Worm (Caenorhabditis elegans) whole organism, young adult: ENCODE measurements around the gene irld-47.

Source experiments
- B0261.1 ChIP-seq: sonication (generic microtip); optimal IDR thresholded peaks from 2 replicates; lab custom pipeline; 2016; ENCODE audit warnings: mild to moderate bottlenecking, missing genetic modification characterization, moderate library complexity, missing compliant biosample characterization
- B0336.3 ChIP-seq: fragments of 200-800 bp; sonication (Bioruptor generic); IDR thresholded peaks from 2 replicates; pipeline ENCODE4 v1.3.6; 2022; ENCODE audit warnings: missing genetic modification characterization, missing compliant biosample characterization
- C06A6.2 ChIP-seq: fragments of 200-800 bp; sonication (Bioruptor generic); conservative IDR thresholded peaks from 2 replicates; pipeline ENCODE4 v1.3.6; 2022; ENCODE audit warnings: missing genetic modification characterization, missing compliant biosample characterization
- C17E4.6 ChIP-seq: fragments of 200-800 bp; sonication (Bioruptor generic); IDR thresholded peaks from 2 replicates; pipeline ENCODE4 v1.3.6; 2022; ENCODE audit warnings: missing genetic modification reagents, missing genetic modification characterization, missing compliant biosample characterization
- F10E7.11 ChIP-seq: sonication (generic microtip); optimal IDR thresholded peaks from 2 replicates; lab custom pipeline; 2017; ENCODE audit warnings: mild to moderate bottlenecking, missing genetic modification characterization, moderate library complexity, missing compliant biosample characterization
- F39B2.1 ChIP-seq: fragments of 200-800 bp; sonication (Bioruptor generic); IDR thresholded peaks from 2 replicates; pipeline ENCODE4 v1.3.6; 2022; ENCODE audit warnings: missing genetic modification reagents, missing genetic modification characterization, missing compliant biosample characterization
- F55B11.4 ChIP-seq: sonication (generic microtip); optimal IDR thresholded peaks from 2 replicates; lab custom pipeline; 2016; ENCODE audit warnings: missing compliant biosample characterization, missing genetic modification characterization, borderline replicate concordance; ENCODE audit not compliant: insufficient read depth
- F57C9.4 ChIP-seq: sonication (generic microtip); optimal IDR thresholded peaks from 2 replicates; lab custom pipeline; 2017; ENCODE audit warnings: mild to moderate bottlenecking, missing genetic modification characterization, missing compliant biosample characterization
- Y53F4B.3 ChIP-seq: fragments of 200-800 bp; sonication (Bioruptor generic); IDR thresholded peaks from 2 replicates; pipeline ENCODE4 v1.3.6; 2022; ENCODE audit warnings: missing genetic modification reagents, missing genetic modification characterization, missing compliant biosample characterization
- Y53G8AR.9 ChIP-seq: fragments of 200-800 bp; sonication (Bioruptor generic); conservative IDR thresholded peaks from 2 replicates; pipeline ENCODE4 v1.3.6; 2022; ENCODE audit warnings: missing genetic modification reagents, missing genetic modification characterization, missing compliant biosample characterization
- ZK185.1 ChIP-seq: sonication (generic microtip); optimal IDR thresholded peaks from 2 replicates; lab custom pipeline; 2016; ENCODE audit warnings: mild to moderate bottlenecking, missing genetic modification characterization, missing compliant biosample characterization; ENCODE audit not compliant: poor library complexity, severe bottlenecking
- attf-6 ChIP-seq: fragments of 200-800 bp; sonication (Bioruptor generic); IDR thresholded peaks from 2 replicates; pipeline ENCODE4 v1.3.6; 2022; ENCODE audit warnings: missing genetic modification reagents, missing genetic modification characterization, missing compliant biosample characterization
- bed-2 ChIP-seq: fragments of 200-800 bp; sonication (Bioruptor generic); IDR thresholded peaks from 2 replicates; pipeline ENCODE4 v1.3.6; 2022; ENCODE audit warnings: missing genetic modification reagents, missing genetic modification characterization, missing compliant biosample characterization
- ceh-91 ChIP-seq: fragments of 200-800 bp; sonication (Bioruptor generic); IDR thresholded peaks from 2 replicates; pipeline ENCODE4 v1.3.6; 2022; ENCODE audit warnings: missing genetic modification reagents, missing genetic modification characterization, missing compliant biosample characterization
- chd-7 ChIP-seq: sonication (generic microtip); optimal IDR thresholded peaks from 2 replicates; lab custom pipeline; 2016; ENCODE audit warnings: mild to moderate bottlenecking, missing genetic modification characterization, moderate library complexity, missing compliant biosample characterization
- die-1 ChIP-seq: sonication (generic microtip); optimal IDR thresholded peaks from 2 replicates; lab custom pipeline; 2016; ENCODE audit warnings: missing genotype, mild to moderate bottlenecking, missing genetic modification characterization, missing compliant biosample characterization
- dox-1 ChIP-seq: fragments of 200-800 bp; sonication (Bioruptor generic); IDR thresholded peaks from 2 replicates; pipeline ENCODE4 v1.3.6; 2022; ENCODE audit warnings: missing genetic modification reagents, missing genetic modification characterization, missing compliant biosample characterization
- dpff-1 ChIP-seq: sonication (generic microtip); optimal IDR thresholded peaks from 2 replicates; lab custom pipeline; 2017; ENCODE audit warnings: mild to moderate bottlenecking, missing genetic modification characterization, missing compliant biosample characterization
- dpl-1 ChIP-seq: fragments of 150-350 bp; optimal IDR thresholded peaks from 2 replicates; lab custom pipeline; 2014; ENCODE audit warnings: missing biosample characterization, missing genetic modification reagents, missing genetic modification characterization
- efl-1 ChIP-seq: fragments of 150-350 bp; optimal IDR thresholded peaks from 2 replicates; lab custom pipeline; 2014; ENCODE audit warnings: missing biosample characterization, missing genetic modification reagents, missing genetic modification characterization
- egl-18 ChIP-seq: fragments of 200-800 bp; sonication (Bioruptor generic); IDR thresholded peaks from 2 replicates; pipeline ENCODE4 v1.3.6; 2022; ENCODE audit warnings: missing genetic modification reagents, missing genetic modification characterization, missing compliant biosample characterization
- him-1 ChIP-seq: sonication (generic microtip); optimal IDR thresholded peaks from 2 replicates; lab custom pipeline; 2016; ENCODE audit warnings: missing genotype, missing genetic modification reagents, missing genetic modification characterization, missing compliant biosample characterization
- hlh-12 ChIP-seq: sonication (generic microtip); optimal IDR thresholded peaks from 2 replicates; lab custom pipeline; 2016; ENCODE audit warnings: missing genetic modification characterization, missing compliant biosample characterization
- hlh-26 ChIP-seq: fragments of 200-800 bp; sonication (Bioruptor generic); conservative IDR thresholded peaks from 2 replicates; pipeline ENCODE4 v1.3.6; 2022; ENCODE audit warnings: missing genetic modification reagents, missing genetic modification characterization, missing compliant biosample characterization
- hrde-1 ChIP-seq: sonication (generic microtip); optimal IDR thresholded peaks from 2 replicates; lab custom pipeline; 2016; ENCODE audit warnings: missing genetic modification characterization, mild to moderate bottlenecking, missing compliant biosample characterization, moderate library complexity, missing genotype, missing genetic modification reagents, borderline replicate concordance
- hsf-1 ChIP-seq: fragments of 200-800 bp; sonication (Bioruptor generic); IDR thresholded peaks from 2 replicates; pipeline ENCODE4 v1.3.6; 2022; ENCODE audit warnings: missing genetic modification reagents, missing genetic modification characterization, missing compliant biosample characterization
- lag-1 ChIP-seq: fragments of 200-800 bp; sonication (Bioruptor generic); IDR thresholded peaks from 2 replicates; pipeline ENCODE4 v1.3.6; 2022; ENCODE audit warnings: missing genetic modification reagents, missing genetic modification characterization, missing compliant biosample characterization
- let-526 ChIP-seq: fragments of 200-800 bp; sonication (Bioruptor generic); IDR thresholded peaks from 2 replicates; pipeline ENCODE4 v1.3.6; 2022; ENCODE audit warnings: missing genetic modification reagents, missing genetic modification characterization, missing compliant biosample characterization
- lin-35 ChIP-seq, 3 experiments: fragments of 150-350 bp in 2 of 3; sonication (generic microtip) in 1 of 3; optimal IDR thresholded peaks; 2 replicates each; lab custom pipeline; 2014 to 2018; ENCODE audit warnings: missing biosample characterization in 3 of 3, missing genetic modification characterization in 3 of 3, missing genetic modification reagents in 3 of 3
- lin-54 ChIP-seq: fragments of 200-800 bp; sonication (Bioruptor generic); optimal IDR thresholded peaks from 2 replicates; lab custom pipeline; 2018; ENCODE audit warnings: mild to moderate bottlenecking, missing genetic modification characterization, missing compliant biosample characterization
- lsy-27 ChIP-seq: sonication (generic microtip); optimal IDR thresholded peaks from 2 replicates; lab custom pipeline; 2017; ENCODE audit warnings: missing genetic modification characterization, mild to moderate bottlenecking, missing compliant biosample characterization, antibody characterized with exemption, missing genotype, borderline replicate concordance; ENCODE audit not compliant: insufficient read depth
- madf-10 ChIP-seq: sonication (generic microtip); optimal IDR thresholded peaks from 2 replicates; lab custom pipeline; 2016; ENCODE audit warnings: mild to moderate bottlenecking, missing genetic modification characterization, missing compliant biosample characterization
- madf-6 ChIP-seq: fragments of 200-800 bp; sonication (Bioruptor generic); IDR thresholded peaks from 2 replicates; pipeline ENCODE4 v1.3.6; 2022; ENCODE audit warnings: missing genetic modification reagents, missing genetic modification characterization, missing compliant biosample characterization
- madf-8 ChIP-seq: fragments of 200-800 bp; sonication (Bioruptor generic); conservative IDR thresholded peaks from 2 replicates; pipeline ENCODE4 v1.3.6; 2022; ENCODE audit warnings: missing genetic modification reagents, missing genetic modification characterization, missing compliant biosample characterization
- mxl-1 ChIP-seq: sonication (generic microtip); optimal IDR thresholded peaks from 2 replicates; lab custom pipeline; 2016; ENCODE audit warnings: missing genetic modification characterization, missing compliant biosample characterization
- nfya-1 ChIP-seq: sonication (generic microtip); optimal IDR thresholded peaks from 2 replicates; lab custom pipeline; 2017; ENCODE audit warnings: antibody characterized with exemption, missing compliant biosample characterization, missing genetic modification characterization, borderline replicate concordance; ENCODE audit not compliant: insufficient read depth
- nhr-179 ChIP-seq: sonication (generic microtip); optimal IDR thresholded peaks from 2 replicates; lab custom pipeline; 2016; ENCODE audit warnings: mild to moderate bottlenecking, missing genetic modification characterization, missing compliant biosample characterization
- snpc-1.3 ChIP-seq: sonication (generic microtip); optimal IDR thresholded peaks from 2 replicates; lab custom pipeline; 2017; ENCODE audit warnings: missing genetic modification characterization, mild to moderate bottlenecking, missing compliant biosample characterization, antibody characterized with exemption, moderate library complexity, missing genotype, missing genetic modification reagents; ENCODE audit not compliant: insufficient read depth
- sptf-2 ChIP-seq: fragments of 200-800 bp; sonication (Bioruptor generic); optimal IDR thresholded peaks from 2 replicates; lab custom pipeline; 2018; ENCODE audit warnings: mild to moderate bottlenecking, missing genetic modification characterization, missing compliant biosample characterization
- tlf-1 ChIP-seq: fragments of 200-800 bp; sonication (Bioruptor generic); optimal IDR thresholded peaks from 2 replicates; lab custom pipeline; 2018; ENCODE audit warnings: mild to moderate bottlenecking, missing genetic modification characterization, missing compliant biosample characterization
- zfh-2 ChIP-seq: fragments of 200-800 bp; sonication (Bioruptor generic); conservative IDR thresholded peaks from 2 replicates; pipeline ENCODE4 v1.3.6; 2022; ENCODE audit warnings: missing genetic modification reagents, missing genetic modification characterization, missing compliant biosample characterization
- ztf-18 ChIP-seq: sonication (generic microtip); optimal IDR thresholded peaks from 2 replicates; lab custom pipeline; 2016; ENCODE audit warnings: missing genotype, mild to moderate bottlenecking, missing genetic modification characterization, missing compliant biosample characterization
- ztf-26 ChIP-seq: sonication (generic microtip); optimal IDR thresholded peaks from 2 replicates; lab custom pipeline; 2017; ENCODE audit warnings: missing genetic modification characterization, missing compliant biosample characterization
- ztf-3 ChIP-seq: fragments of 200-800 bp; sonication (Bioruptor generic); optimal IDR thresholded peaks from 2 replicates; lab custom pipeline; 2018; ENCODE audit warnings: mild to moderate bottlenecking, missing genetic modification characterization, missing compliant biosample characterization

irld-47 gene

DNA sequence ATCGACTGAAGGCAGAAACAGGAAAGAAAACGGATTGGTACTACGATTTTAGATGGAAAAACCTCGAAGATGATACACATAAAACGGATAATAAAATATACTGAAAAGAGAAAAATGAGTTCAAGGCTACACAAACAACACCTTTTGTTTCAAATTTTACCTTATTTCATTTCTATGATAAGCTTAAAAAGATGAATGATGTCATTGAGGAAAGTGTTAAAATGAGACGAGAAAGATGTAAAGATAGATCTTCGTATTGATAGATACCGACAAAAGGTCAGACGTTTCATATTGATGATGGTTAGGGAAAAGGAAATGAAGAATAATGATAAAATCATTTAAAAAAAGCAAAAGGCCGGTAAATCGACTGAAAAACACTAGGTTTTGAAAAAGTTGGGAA lies 32.7 kb downstream of the irld-47 start:
- no peak for TF ChIP-seq F39B2.1 (GFP tag; lab: Robert Waterston, UW)
- TF ChIP-seq attf-6 (GFP tag; lab: Robert Waterston, UW) = no peak
- no peak for TF ChIP-seq zfh-2 (GFP tag; lab: Robert Waterston, UW)
- no peak for TF ChIP-seq nfya-1 (tag; lab: Kevin White, UChicago)
- no peak for TF ChIP-seq lin-35 (GFP tag; optimal IDR thresholded peaks at IDR 0.05; lab: Kevin White, UChicago)
- TF ChIP-seq efl-1 (GFP tag; lab: Kevin White, UChicago) = no peak
- no peak for TF ChIP-seq hsf-1 (GFP tag; lab: Robert Waterston, UW)
- TF ChIP-seq egl-18 (GFP tag; lab: Robert Waterston, UW) = no peak
- TF ChIP-seq B0336.3 (GFP tag; lab: Robert Waterston, UW) = no peak
- no peak for TF ChIP-seq let-526 (GFP tag; lab: Robert Waterston, UW)

DNA sequence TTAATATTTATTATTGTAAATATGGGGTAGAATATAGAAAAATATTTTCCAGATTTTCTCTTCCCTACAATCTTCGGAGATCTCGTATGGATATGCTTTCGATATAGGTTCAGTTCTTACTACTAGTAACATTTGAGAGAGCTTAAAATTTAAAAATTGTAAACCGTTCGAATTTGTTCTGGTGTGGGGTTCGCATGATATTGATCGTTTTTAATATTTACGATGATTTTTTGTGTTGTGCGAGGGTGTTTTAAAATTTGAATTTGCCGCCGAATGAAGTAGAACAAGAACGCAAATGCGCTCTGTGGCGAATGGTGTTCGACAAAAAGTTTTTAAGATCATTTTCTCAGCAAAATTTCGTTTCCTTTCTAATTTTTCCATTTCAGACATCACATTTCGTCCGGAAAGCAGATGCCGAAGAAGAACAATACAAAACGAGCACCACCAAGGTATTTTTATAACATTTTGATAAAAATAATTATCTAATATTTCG lies 38.8 kb downstream of the irld-47 start, which contains the start of gene skr-17:
skr-17 (plus strand) TSS at position 51 of the 493 bp plus-strand sequence.
- TF ChIP-seq chd-7 (tag; lab: Kevin White, UChicago) (no peak), die-1 (tag; lab: Kevin White, UChicago) (no peak), dox-1 (no peak), lag-1 (GFP tag; lab: Robert Waterston, UW) (no peak), hrde-1 (tag; lab: Kevin White, UChicago) (no peak), F57C9.4 (no peak), lsy-27 (tag; lab: Kevin White, UChicago) (no peak), ztf-3 (no peak), C06A6.2 (no peak), F10E7.11 (tag; lab: Kevin White, UChicago) (no peak), madf-8 (GFP tag; lab: Robert Waterston, UW) (peak; percentile 13; the same call in 1 of the 2 replicates), efl-1 (GFP tag; lab: Kevin White, UChicago) (peak; percentile 63), ztf-18 (no peak), Y53G8AR.9 (GFP tag; lab: Robert Waterston, UW) (no peak), lin-54 (GFP tag; lab: Kevin White, UChicago) (peak; percentile 11), ZK185.1 (tag; lab: Kevin White, UChicago) (no peak), bed-2 (no peak), mxl-1 (tag; lab: Kevin White, UChicago) (no peak), dpff-1 (tag; lab: Kevin White, UChicago) (no peak), ceh-91 (GFP tag; lab: Robert Waterston, UW) (0 out of 2 replicates have a peak, but pooled peaks have one; percentile 12), madf-10 (no peak), C17E4.6 (no peak), Y53F4B.3 (GFP tag; lab: Robert Waterston, UW) (no peak), dpl-1 (GFP tag; lab: Kevin White, UChicago) (peak; percentile 27), B0261.1 (tag; lab: Kevin White, UChicago) (no peak), madf-6 (GFP tag; lab: Robert Waterston, UW) (peak; percentile 42; the same call in 1 of the 2 replicates), hlh-12 (no peak), snpc-1.3 (no peak), nhr-179 (tag; lab: Kevin White, UChicago) (no peak), sptf-2 (no peak), F55B11.4 (tag; lab: Kevin White, UChicago) (no peak), ztf-26 (tag; lab: Kevin White, UChicago) (no peak), tlf-1 (GFP tag; lab: Kevin White, UChicago) (no peak), hlh-26 (GFP tag; lab: Robert Waterston, UW) (no peak), him-1 (tag; lab: Kevin White, UChicago) (peak; percentile 9)
